Fruit fly (Drosophila melanogaster) whole organism, pupa: ENCODE data around the gene Hipk.
A peak's percentile ranks its signal among the peaks of the same experiment; 100 is the strongest.

Source experiments
- CG10348 ChIP-seq: fragments of 200-800 bp; sonication (Bioruptor generic); IDR thresholded peaks from 2 replicates; pipeline ENCODE4 v1.3.6; 2022; ENCODE audit warnings: missing biosample characterization, missing genetic modification characterization
- CG12605 ChIP-seq: fragments of 200-800 bp; sonication (Bioruptor generic); IDR thresholded peaks from 2 replicates; pipeline ENCODE4 v1.3.6; 2022; ENCODE audit warnings: missing biosample characterization, missing genetic modification characterization
- CG13204 ChIP-seq: fragments of 200-800 bp; sonication (Bioruptor generic); optimal IDR thresholded peaks from 2 replicates; lab custom pipeline; 2018; ENCODE audit warnings: missing biosample characterization, mild to moderate bottlenecking, missing genetic modification characterization, moderate library complexity
- CG14655 ChIP-seq: fragments of 200-800 bp; sonication (Bioruptor generic); optimal IDR thresholded peaks from 3 replicates; lab custom pipeline; 2017; ENCODE audit warnings: mild to moderate bottlenecking, missing biosample characterization, missing genetic modification reagents, missing genetic modification characterization
- CG15710 ChIP-seq: fragments of 200-800 bp; sonication (Bioruptor generic); optimal IDR thresholded peaks from 2 replicates; lab custom pipeline; 2018; ENCODE audit warnings: missing biosample characterization, mild to moderate bottlenecking, missing genetic modification characterization, moderate library complexity
- CG17806 ChIP-seq: fragments of 200-800 bp; sonication (Bioruptor generic); optimal IDR thresholded peaks from 2 replicates; lab custom pipeline; 2018; ENCODE audit warnings: missing biosample characterization, mild to moderate bottlenecking, missing genetic modification characterization, moderate library complexity
- CG32121 ChIP-seq: fragments of 200-800 bp; sonication (Bioruptor generic); IDR thresholded peaks from 2 replicates; pipeline ENCODE4 v1.3.6; 2022; ENCODE audit warnings: missing biosample characterization, missing genetic modification characterization
- CG34367 ChIP-seq: fragments of 200-800 bp; sonication (Bioruptor generic); optimal IDR thresholded peaks from 2 replicates; lab custom pipeline; 2018; ENCODE audit warnings: missing biosample characterization, mild to moderate bottlenecking, missing genetic modification characterization
- CG4496 ChIP-seq: fragments of 200-800 bp; sonication (Bioruptor generic); IDR thresholded peaks from 3 replicates; pipeline ENCODE4 v1.3.6; 2022; ENCODE audit warnings: missing biosample characterization, missing genetic modification characterization
- CG8159 ChIP-seq: fragments of 200-800 bp; sonication (Bioruptor generic); optimal IDR thresholded peaks from 3 replicates; lab custom pipeline; 2018; ENCODE audit warnings: missing biosample characterization, mild to moderate bottlenecking, missing genetic modification characterization, moderate library complexity
- CG8301 ChIP-seq: fragments of 200-800 bp; sonication (Bioruptor generic); optimal IDR thresholded peaks from 2 replicates; lab custom pipeline; 2018; ENCODE audit warnings: missing biosample characterization, mild to moderate bottlenecking, missing genetic modification characterization
- CG9948 ChIP-seq: fragments of 200-800 bp; sonication (Bioruptor generic); optimal IDR thresholded peaks from 2 replicates; lab custom pipeline; 2018; ENCODE audit warnings: missing biosample characterization, mild to moderate bottlenecking, missing genetic modification characterization, moderate library complexity
- D1 ChIP-seq: fragments of 200-800 bp; sonication (Bioruptor generic); optimal IDR thresholded peaks from 2 replicates; lab custom pipeline; 2018; ENCODE audit warnings: missing biosample characterization, mild to moderate bottlenecking, missing genetic modification characterization, moderate library complexity
- EcR ChIP-seq: fragments of 200-800 bp; sonication (Bioruptor generic); optimal IDR thresholded peaks from 3 replicates; lab custom pipeline; 2019; ENCODE audit warnings: missing biosample characterization, missing genetic modification characterization, mild to moderate bottlenecking, moderate library complexity, missing genetic modification reagents
- Ets98B ChIP-seq: fragments of 200-800 bp; sonication (Bioruptor generic); IDR thresholded peaks from 2 replicates; pipeline ENCODE4 v1.3.6; 2022; ENCODE audit warnings: missing biosample characterization, missing genetic modification characterization
- Pif1A ChIP-seq: fragments of 200-800 bp; sonication (Bioruptor generic); optimal IDR thresholded peaks from 3 replicates; lab custom pipeline; 2016; ENCODE audit warnings: missing biosample characterization, missing genetic modification characterization
- Pif1B ChIP-seq: fragments of 200-800 bp; sonication (Bioruptor generic); optimal IDR thresholded peaks from 3 replicates; lab custom pipeline; 2016; ENCODE audit warnings: missing biosample characterization, missing genetic modification characterization
- Snoo ChIP-seq: fragments of 200-800 bp; sonication (Bioruptor generic); optimal IDR thresholded peaks from 3 replicates; lab custom pipeline; 2017; ENCODE audit warnings: missing biosample characterization, mild to moderate bottlenecking, missing genetic modification characterization, inconsistent platforms
- fd96Ca ChIP-seq: fragments of 200-800 bp; sonication (Bioruptor generic); IDR thresholded peaks from 3 replicates; pipeline ENCODE4 v1.3.6; 2022; ENCODE audit warnings: missing biosample characterization, missing genetic modification characterization
- gl ChIP-seq: fragments of 200-800 bp; sonication (Bioruptor generic); optimal IDR thresholded peaks from 2 replicates; lab custom pipeline; 2018; ENCODE audit warnings: missing biosample characterization, mild to moderate bottlenecking, missing genetic modification characterization
- rn ChIP-seq: fragments of 200-800 bp; sonication (Bioruptor generic); IDR thresholded peaks from 2 replicates; pipeline ENCODE4 v1.3.6; 2022; ENCODE audit warnings: missing biosample characterization, missing genetic modification characterization

Hipk gene

dm6 chr3L:520465-521216 lies 22.2 kb upstream of the Hipk start:
- peak; percentile 1 for TF ChIP-seq CG14655 (GFP tag; lab: Kevin White, UChicago)
- no peak for TF ChIP-seq CG8301 (tag; lab: Kevin White, UChicago)
- TF ChIP-seq CG9948: peak; percentile 30

dm6 chr3L:524246-524645 lies 18.6 kb upstream of the Hipk start:
- TF ChIP-seq EcR (GFP tag; lab: Kevin White, UChicago) (peak; percentile 8), CG15710 (tag; lab: Kevin White, UChicago) (no peak), Snoo (tag; lab: Kevin White, UChicago) (no peak), D1 (tag; lab: Kevin White, UChicago) (no peak)

- TF ChIP-seq gl (tag; lab: Kevin White, UChicago): no peak
- TF ChIP-seq Ets98B (GFP tag; lab: Robert Waterston, UW): no peak
- TF ChIP-seq CG14655 (GFP tag; lab: Kevin White, UChicago): no peak
- TF ChIP-seq CG9948: no peak
- no peak for TF ChIP-seq rn (GFP tag; lab: Robert Waterston, UW)
- no peak for TF ChIP-seq CG34367 (tag; lab: Kevin White, UChicago)
- no peak for TF ChIP-seq CG10348 (GFP tag; lab: Robert Waterston, UW)
- no peak for TF ChIP-seq CG17806 (tag; lab: Kevin White, UChicago)
- no peak for TF ChIP-seq CG8301 (tag; lab: Kevin White, UChicago)
- no peak for TF ChIP-seq Pif1B
- TF ChIP-seq Snoo (tag; lab: Kevin White, UChicago): no peak
- TF ChIP-seq CG32121: no peak
- TF ChIP-seq, all 21 proteins: peak for 0
Observed at dm6 chr3L:528037-528436, 14.8 kb upstream of the Hipk start, which contains the start of gene CG34269. Gene CG34269, plus strand, starts transcription at chr3L:528337.

dm6 chr3L:530813-531212 lies 12.0 kb upstream of the Hipk start:
- 0 out of 3 replicates have a peak, but pooled peaks have one; percentile 7 for TF ChIP-seq fd96Ca (GFP tag; lab: Robert Waterston, UW)
- TF ChIP-seq CG9948: no peak
- TF ChIP-seq CG8159: no peak
- no peak for TF ChIP-seq D1 (tag; lab: Kevin White, UChicago)
- no peak for TF ChIP-seq CG14655 (GFP tag; lab: Kevin White, UChicago)
- TF ChIP-seq, all 21 proteins: peak for 1

dm6 chr3L:531280-531853 lies 11.5 kb upstream of the Hipk start:
- TF ChIP-seq CG13204 (GFP tag; lab: Kevin White, UChicago) (peak; percentile 80), CG8301 (tag; lab: Kevin White, UChicago) (peak; percentile 74), rn (GFP tag; lab: Robert Waterston, UW) (no peak), CG34367 (tag; lab: Kevin White, UChicago) (peak; percentile 71), CG9948 (peak; percentile 92), CG17806 (tag; lab: Kevin White, UChicago) (peak; percentile 92), D1 (tag; lab: Kevin White, UChicago) (peak; percentile 88), CG32121 (peak; percentile 30; the same call in 1 of the 2 replicates), gl (tag; lab: Kevin White, UChicago) (peak; percentile 62), CG8159 (peak; percentile 94), CG12605 (GFP tag; lab: Robert Waterston, UW) (no peak), fd96Ca (GFP tag; lab: Robert Waterston, UW) (no peak), CG4496 (GFP tag; lab: Robert Waterston, UW) (peak; percentile 63; the same call in 1 of the 3 replicates), Snoo (tag; lab: Kevin White, UChicago) (peak; percentile 49), CG10348 (GFP tag; lab: Robert Waterston, UW) (no peak), Pif1B (peak; percentile 50), CG15710 (tag; lab: Kevin White, UChicago) (peak; percentile 92), Pif1A (peak; percentile 67), EcR (GFP tag; lab: Kevin White, UChicago) (peak; percentile 92), Ets98B (GFP tag; lab: Robert Waterston, UW) (peak; percentile 49), CG14655 (GFP tag; lab: Kevin White, UChicago) (peak; percentile 85)

dm6 chr3L:533807-534206 lies 9.1 kb upstream of the Hipk start:
- no peak for TF ChIP-seq CG13204 (GFP tag; lab: Kevin White, UChicago)
- peak; percentile 34; the same call in 1 of the 2 replicates for TF ChIP-seq Ets98B (GFP tag; lab: Robert Waterston, UW)
- no peak for TF ChIP-seq CG8159
- TF ChIP-seq fd96Ca (GFP tag; lab: Robert Waterston, UW): peak; percentile 59; the same call in 2 of the 3 replicates
- TF ChIP-seq CG14655 (GFP tag; lab: Kevin White, UChicago): peak; percentile 39
- TF ChIP-seq CG10348 (GFP tag; lab: Robert Waterston, UW): no peak
- peak; percentile 12; the same call in 1 of the 2 replicates for TF ChIP-seq CG32121
- TF ChIP-seq CG9948: peak; percentile 13
- peak; percentile 30 for TF ChIP-seq Pif1A
- peak; percentile 22 for TF ChIP-seq CG8301 (tag; lab: Kevin White, UChicago)
- TF ChIP-seq CG34367 (tag; lab: Kevin White, UChicago): no peak
- no peak for TF ChIP-seq rn (GFP tag; lab: Robert Waterston, UW)
